Fruit fly (Drosophila melanogaster): Measurements from ENCODE around the gene CG13857.

CG13857 gene

DNA sequence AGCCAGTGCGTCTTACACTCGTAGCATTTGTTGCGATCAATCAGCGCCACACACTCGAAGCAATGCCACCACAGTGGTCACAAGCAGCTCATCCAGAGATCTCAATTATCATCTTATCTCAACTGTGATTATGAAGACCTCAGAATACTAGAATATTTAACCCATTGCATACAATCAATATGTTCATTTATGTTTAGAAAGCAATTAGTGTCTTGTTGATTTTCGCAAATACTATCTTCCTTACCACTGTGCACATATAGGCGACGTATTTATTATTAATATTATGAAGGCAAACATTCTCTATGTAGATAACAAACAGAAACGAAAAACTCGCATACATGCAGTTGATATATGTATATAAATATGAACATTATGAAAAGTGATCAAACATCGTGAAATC lies 35.1 kb downstream of the CG13857 start (continued):
- TF ChIP-seq CG11085 (GFP tag; IDR thresholded peaks at IDR 0.05) (peak; percentile 36; the same call in 1 of the 2 replicates), CG3838 (GFP tag; optimal IDR thresholded peaks at IDR 0.05) (peak; percentile 53), Spps (tag; optimal IDR thresholded peaks at IDR 0.05) (peak; percentile 82), ATbp (GFP tag; optimal IDR thresholded peaks at IDR 0.05) (peak; percentile 77), zfh2 (GFP tag; optimal IDR thresholded peaks at IDR 0.05) (no peak), p53 (GFP tag; optimal IDR thresholded peaks at IDR 0.05) (no peak), ac (GFP tag; optimal IDR thresholded peaks at IDR 0.05) (peak; percentile 57), Tbp (GFP tag; optimal IDR thresholded peaks at IDR 0.05) (no peak), org-1 (GFP tag; optimal IDR thresholded peaks at IDR 0.05) (peak; percentile 69), CG2712 (tag; optimal IDR thresholded peaks at IDR 0.05) (peak; percentile 79), CG17612 (GFP tag; IDR thresholded peaks at IDR 0.05) (peak; percentile 57), sug (tag; optimal IDR thresholded peaks at IDR 0.05) (peak; percentile 18), ewg (GFP tag; optimal IDR thresholded peaks at IDR 0.05) (peak; percentile 62), MTF-1 (GFP tag; optimal IDR thresholded peaks at IDR 0.05; ENCODE audit: borderline replicate concordance) (peak; percentile 44), Hr51 (GFP tag; optimal IDR thresholded peaks at IDR 0.05) (peak; percentile 27 to 58), sima (GFP tag; optimal IDR thresholded peaks at IDR 0.05) (no peak), Elba2 (GFP tag; optimal IDR thresholded peaks at IDR 0.05) (no peak), CG8281 (tag; optimal IDR thresholded peaks at IDR 0.05) (peak; percentile 54), Nf-YC (tag; optimal IDR thresholded peaks at IDR 0.05) (no peak), CG4820 (GFP tag; optimal IDR thresholded peaks at IDR 0.05) (peak; percentile 79), Lhr (GFP tag; optimal IDR thresholded peaks at IDR 0.05) (peak; percentile 73), H15 (GFP tag; IDR thresholded peaks at IDR 0.05) (no peak), CG34376 (GFP tag; optimal IDR thresholded peaks at IDR 0.05) (peak; percentile 1), NC2β (GFP tag; optimal IDR thresholded peaks at IDR 0.05) (peak; percentile 82), CG7786 (GFP tag; optimal IDR thresholded peaks at IDR 0.05) (peak; percentile 28), Blimp-1 (GFP tag; optimal IDR thresholded peaks at IDR 0.05) (peak; percentile 88), HLH3B (GFP tag; IDR thresholded peaks at IDR 0.05) (peak; percentile 79), CG2889 (GFP tag; IDR thresholded peaks at IDR 0.05) (peak; percentile 49; the same call in 1 of the 3 replicates), TFAM (GFP tag; optimal IDR thresholded peaks at IDR 0.05) (peak; percentile 17), Sox102F (GFP tag; optimal IDR thresholded peaks at IDR 0.05) (peak; percentile 76), Bgb (GFP tag; IDR thresholded peaks at IDR 0.05; ENCODE audit: partially characterized antibody) (no peak), zen (tag; optimal IDR thresholded peaks at IDR 0.05) (peak; percentile 72), psq (GFP tag; optimal IDR thresholded peaks at IDR 0.05) (peak; percentile 70), Sry-δ (GFP tag; optimal IDR thresholded peaks at IDR 0.05) (peak; percentile 32), Mad (GFP tag; optimal IDR thresholded peaks at IDR 0.05) (peak; percentile 52), CG13296 (GFP tag; optimal IDR thresholded peaks at IDR 0.05) (peak; percentile 57), CG2129 (GFP tag; IDR thresholded peaks at IDR 0.05; ENCODE audit: partially characterized antibody) (no peak), wek (GFP tag; optimal IDR thresholded peaks at IDR 0.05) (peak; percentile 58), sisA (GFP tag; IDR thresholded peaks at IDR 0.05) (peak; percentile 46; the same call in 1 of the 2 replicates), sr (GFP tag; IDR thresholded peaks at IDR 0.05) (peak; percentile 22; the same call in 1 of the 3 replicates), CG6272 (GFP tag; IDR thresholded peaks at IDR 0.05) (peak; percentile 55), HLH4C (GFP tag; IDR thresholded peaks at IDR 0.05; ENCODE audit: partially characterized antibody) (no peak), CG2202 (tag; optimal IDR thresholded peaks at IDR 0.05) (peak; percentile 82), CG12391 (tag; optimal IDR thresholded peaks at IDR 0.05) (peak; percentile 73), CG10431 (GFP tag; optimal IDR thresholded peaks at IDR 0.05) (peak; percentile 46), Vsx1 (GFP tag; optimal IDR thresholded peaks at IDR 0.05) (peak; percentile 59), dpn (GFP tag; optimal IDR thresholded peaks at IDR 0.05) (peak in 1 of 2 experiments; percentile 64), ken (GFP tag; IDR thresholded peaks at IDR 0.05) (peak; percentile 59; the same call in 2 of the 3 replicates), sob (GFP tag; IDR thresholded peaks at IDR 0.05) (peak; percentile 64), gem (tag; optimal IDR thresholded peaks at IDR 0.05) (peak; percentile 82)
